Worm (Caenorhabditis elegans) whole organism, late embryonic: ENCODE data around the gene dnj-8.

ENCODE experiments used
- C08G9.2 ChIP-seq: sonication (generic microtip); optimal IDR thresholded peaks from 2 replicates; lab custom pipeline; 2016; ENCODE audit warnings: mild to moderate bottlenecking, missing genetic modification characterization, moderate library complexity, missing compliant biosample characterization
- ahr-1 ChIP-seq: sonication (generic microtip); optimal IDR thresholded peaks from 2 replicates; lab custom pipeline; 2016; ENCODE audit warnings: missing genetic modification characterization, missing compliant biosample characterization
- ceh-14 ChIP-seq: sonication (generic microtip); optimal IDR thresholded peaks from 2 replicates; lab custom pipeline; 2016; ENCODE audit warnings: missing genotype, missing genetic modification characterization, missing compliant biosample characterization
- ceh-18 ChIP-seq: sonication (generic microtip); optimal IDR thresholded peaks from 2 replicates; lab custom pipeline; 2016; ENCODE audit warnings: missing genetic modification characterization, missing compliant biosample characterization
- ceh-2 ChIP-seq: sonication (generic microtip); optimal IDR thresholded peaks from 2 replicates; lab custom pipeline; 2016; ENCODE audit warnings: missing genotype, missing genetic modification characterization, missing compliant biosample characterization
- ceh-22 ChIP-seq: sonication (generic microtip); optimal IDR thresholded peaks from 2 replicates; lab custom pipeline; 2017; ENCODE audit warnings: missing biosample characterization, missing genetic modification characterization
- ceh-24 ChIP-seq: sonication (generic microtip); optimal IDR thresholded peaks from 2 replicates; lab custom pipeline; 2016; ENCODE audit warnings: mild to moderate bottlenecking, missing genetic modification characterization, missing compliant biosample characterization
- ceh-30 ChIP-seq: fragments of 150-350 bp; optimal IDR thresholded peaks from 2 replicates; lab custom pipeline; 2014; ENCODE audit warnings: missing biosample characterization, missing genetic modification characterization
- ceh-34 ChIP-seq: sonication (generic microtip); optimal IDR thresholded peaks from 2 replicates; lab custom pipeline; 2016; ENCODE audit warnings: mild to moderate bottlenecking, missing genetic modification characterization, missing compliant biosample characterization
- ceh-45 ChIP-seq: fragments of 200-800 bp; sonication (Bioruptor generic); IDR thresholded peaks from 2 replicates; pipeline ENCODE4 v1.3.6; 2022; ENCODE audit warnings: missing genetic modification reagents, missing genetic modification characterization, missing compliant biosample characterization
- ceh-48 ChIP-seq: sonication (generic microtip); optimal IDR thresholded peaks from 2 replicates; lab custom pipeline; 2016; ENCODE audit warnings: missing genetic modification characterization, inconsistent platforms, missing compliant biosample characterization
- ceh-6 ChIP-seq: fragments of 200-800 bp; sonication (Bioruptor generic); optimal IDR thresholded peaks from 2 replicates; lab custom pipeline; 2018; ENCODE audit warnings: mild to moderate bottlenecking, missing genetic modification characterization, missing compliant biosample characterization
- dve-1 ChIP-seq: sonication (generic microtip); optimal IDR thresholded peaks from 2 replicates; lab custom pipeline; 2017; ENCODE audit warnings: antibody characterized with exemption, mild to moderate bottlenecking, missing genetic modification characterization, missing compliant biosample characterization
- elt-4 ChIP-seq: sonication (generic microtip); optimal IDR thresholded peaks from 2 replicates; lab custom pipeline; 2016; ENCODE audit warnings: missing genetic modification characterization, missing compliant biosample characterization
- ets-4 ChIP-seq: sonication (generic microtip); optimal IDR thresholded peaks from 2 replicates; lab custom pipeline; 2016; ENCODE audit warnings: missing genetic modification characterization, missing compliant biosample characterization
- fkh-6 ChIP-seq: sonication (generic microtip); optimal IDR thresholded peaks from 2 replicates; lab custom pipeline; 2016; ENCODE audit warnings: missing genetic modification characterization, missing compliant biosample characterization
- gmeb-2 ChIP-seq: sonication (generic microtip); optimal IDR thresholded peaks from 2 replicates; lab custom pipeline; 2016; ENCODE audit warnings: missing genetic modification characterization, inconsistent platforms, missing compliant biosample characterization
- hlh-30 ChIP-seq: sonication (generic microtip); optimal IDR thresholded peaks from 2 replicates; lab custom pipeline; 2017; ENCODE audit warnings: antibody characterized with exemption, missing genetic modification characterization, missing compliant biosample characterization; ENCODE audit not compliant: insufficient read depth
- hlh-8 ChIP-seq: sonication (generic microtip); optimal IDR thresholded peaks from 2 replicates; lab custom pipeline; 2016; ENCODE audit warnings: missing genotype, missing genetic modification characterization, missing compliant biosample characterization
- lim-6 ChIP-seq: sonication (generic microtip); optimal IDR thresholded peaks from 2 replicates; lab custom pipeline; 2016; ENCODE audit warnings: missing genetic modification characterization, missing compliant biosample characterization
- lin-11 ChIP-seq: fragments of 200-800 bp; sonication (Bioruptor generic); optimal IDR thresholded peaks from 2 replicates; lab custom pipeline; 2018; ENCODE audit warnings: mild to moderate bottlenecking, missing genetic modification characterization, missing compliant biosample characterization
- mec-3 ChIP-seq: sonication (generic microtip); optimal IDR thresholded peaks from 2 replicates; lab custom pipeline; 2016; ENCODE audit warnings: borderline replicate concordance, missing genetic modification characterization, missing compliant biosample characterization
- nfya-1 ChIP-seq: sonication (generic microtip); optimal IDR thresholded peaks from 2 replicates; lab custom pipeline; 2017; ENCODE audit warnings: missing genetic modification characterization, mild to moderate bottlenecking, missing compliant biosample characterization, antibody characterized with exemption, moderate library complexity
- odd-2 ChIP-seq: sonication (generic microtip); optimal IDR thresholded peaks from 2 replicates; lab custom pipeline; 2017; ENCODE audit warnings: antibody characterized with exemption, mild to moderate bottlenecking, missing genetic modification characterization, missing compliant biosample characterization
- pax-1 ChIP-seq: fragments of 150-350 bp; optimal IDR thresholded peaks from 2 replicates; lab custom pipeline; 2014; ENCODE audit warnings: missing biosample characterization, missing genetic modification characterization
- pha-4 ChIP-seq: fragments of 150-350 bp; optimal IDR thresholded peaks from 2 replicates; lab custom pipeline; 2018; ENCODE audit warnings: missing biosample characterization, missing genetic modification reagents, missing genetic modification characterization
- pqm-1 ChIP-seq: sonication (generic microtip); optimal IDR thresholded peaks from 2 replicates; lab custom pipeline; 2016; ENCODE audit warnings: missing genetic modification characterization, missing compliant biosample characterization
- ref-2 ChIP-seq: sonication (generic microtip); optimal IDR thresholded peaks from 2 replicates; lab custom pipeline; 2016; ENCODE audit warnings: missing genetic modification characterization, missing compliant biosample characterization
- sdc-2 ChIP-seq: sonication (generic microtip); optimal IDR thresholded peaks from 2 replicates; lab custom pipeline; 2016; ENCODE audit warnings: missing genotype, missing genetic modification characterization, missing compliant biosample characterization
- sox-2 ChIP-seq: fragments of 200-800 bp; sonication (Bioruptor generic); IDR thresholded peaks from 2 replicates; pipeline ENCODE4 v1.3.6; 2022; ENCODE audit warnings: missing genetic modification reagents, missing genetic modification characterization, missing compliant biosample characterization
- sox-4 ChIP-seq: sonication (generic microtip); optimal IDR thresholded peaks from 2 replicates; lab custom pipeline; 2017; ENCODE audit warnings: mild to moderate bottlenecking, missing genetic modification characterization, inconsistent platforms, missing compliant biosample characterization
- syd-9 ChIP-seq: sonication (generic microtip); optimal IDR thresholded peaks from 2 replicates; lab custom pipeline; 2016; ENCODE audit warnings: mild to moderate bottlenecking, missing genetic modification characterization, moderate library complexity, missing compliant biosample characterization
- tbx-2 ChIP-seq: sonication (generic microtip); optimal IDR thresholded peaks from 2 replicates; lab custom pipeline; 2016; ENCODE audit warnings: missing genetic modification characterization, missing compliant biosample characterization
- tbx-7 ChIP-seq: sonication (generic microtip); optimal IDR thresholded peaks from 2 replicates; lab custom pipeline; 2016; ENCODE audit warnings: missing genotype, missing genetic modification characterization, missing compliant biosample characterization
- ttx-3 ChIP-seq: sonication (generic microtip); optimal IDR thresholded peaks from 2 replicates; lab custom pipeline; 2016; ENCODE audit warnings: missing genetic modification reagents, missing genetic modification characterization, missing compliant biosample characterization
- unc-42 ChIP-seq: sonication (generic microtip); optimal IDR thresholded peaks from 2 replicates; lab custom pipeline; 2016; ENCODE audit warnings: missing genotype, missing genetic modification characterization, missing compliant biosample characterization
- zip-5 ChIP-seq: sonication (generic microtip); optimal IDR thresholded peaks from 2 replicates; lab custom pipeline; 2016; ENCODE audit warnings: missing genetic modification characterization, missing compliant biosample characterization

dnj-8 gene

DNA sequence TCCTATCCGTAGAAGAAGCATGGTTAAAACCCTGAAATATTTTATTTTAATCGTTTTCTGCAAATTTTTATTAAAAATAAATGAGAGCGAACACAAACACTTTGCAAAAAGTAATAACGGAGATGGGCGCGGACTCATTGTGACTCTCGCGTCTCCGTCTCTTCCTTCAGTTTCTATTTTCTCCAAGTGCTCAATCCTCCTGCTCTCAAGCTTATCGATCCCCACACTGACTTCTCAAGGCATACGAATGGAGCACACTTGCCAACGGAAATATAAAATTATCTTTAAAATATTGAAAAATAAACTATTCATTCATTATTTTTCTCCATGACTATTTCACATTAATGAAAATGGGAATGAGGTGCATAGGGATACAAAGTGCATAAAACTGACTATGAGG is at the start of gene dnj-8:
Gene dnj-8 (minus strand): TSS at position 31 of the 400 bp plus-strand sequence.
- TF ChIP-seq nfya-1 (tag; lab: Kevin White, UChicago) (peak; percentile 41), C08G9.2 (tag; lab: Kevin White, UChicago) (no peak), ceh-48 (peak; percentile 65), sdc-2 (tag; lab: Kevin White, UChicago) (no peak)

DNA sequence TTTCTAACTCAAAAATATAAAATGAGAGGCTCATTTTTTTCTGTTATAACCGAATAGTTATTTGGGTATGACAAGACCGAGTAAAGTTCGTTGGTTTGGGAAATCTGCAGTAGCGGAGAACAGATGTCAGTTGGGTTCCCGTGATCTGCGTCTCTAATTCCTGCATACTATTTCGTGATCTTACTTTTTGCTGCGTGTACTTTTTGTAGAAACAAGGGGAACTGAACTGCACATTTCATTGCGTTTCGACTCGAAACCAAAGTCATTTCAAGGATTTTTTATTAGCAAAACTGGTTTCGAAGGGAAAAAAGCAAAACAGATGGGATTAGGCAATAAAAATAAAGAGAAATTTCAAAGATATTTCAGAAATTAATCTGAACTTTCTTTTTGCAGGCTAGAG is 49.0 kb upstream of the dnj-8 start:
- TF ChIP-seq ceh-6 (GFP tag; lab: Kevin White, UChicago) (no peak), sox-4 (no peak), ahr-1 (tag; lab: Kevin White, UChicago) (no peak), ceh-45 (GFP tag; lab: Robert Waterston, UW) (no peak), sox-2 (GFP tag; lab: Robert Waterston, UW) (no peak), pha-4 (tag; lab: Kevin White, UChicago) (no peak), lin-11 (no peak), gmeb-2 (no peak), nfya-1 (tag; lab: Kevin White, UChicago) (no peak), ceh-30 (tag; lab: Kevin White, UChicago) (no peak), ets-4 (no peak), ceh-14 (tag; lab: Kevin White, UChicago) (no peak)
- TF ChIP-seq, all 69 proteins: peak for 0

DNA sequence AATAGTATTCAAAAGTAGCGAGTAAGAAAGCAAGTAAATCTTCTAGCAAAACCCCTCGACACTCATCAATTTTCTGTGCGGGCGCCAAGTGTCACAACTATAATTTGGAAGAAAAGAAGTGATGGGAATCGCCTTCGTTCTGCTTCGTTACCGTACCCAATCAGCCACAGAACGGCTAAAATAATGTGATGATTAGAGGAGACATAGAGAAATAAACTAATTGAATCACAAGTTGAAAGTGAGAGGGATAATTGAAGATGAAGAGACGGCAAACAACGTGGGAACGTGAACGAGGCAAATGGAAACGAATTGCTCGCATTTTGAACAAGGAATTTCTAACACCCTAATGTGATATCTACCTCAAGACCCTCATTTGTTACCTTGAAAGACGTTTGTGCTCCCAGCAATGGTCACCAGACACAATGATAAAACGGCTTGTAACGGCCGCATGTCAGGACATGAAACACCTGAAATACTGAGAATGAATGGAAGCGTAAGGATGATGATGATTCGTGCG is 44.8 kb upstream of the dnj-8 start, which contains the start of gene T19D12.6:
Gene T19D12.6 (minus strand): TSS at position 467 of the 517 bp plus-strand sequence.
- no peak for TF ChIP-seq zip-5
- TF ChIP-seq ceh-14 (tag; lab: Kevin White, UChicago) = no peak
- TF ChIP-seq ttx-3 (tag; lab: Kevin White, UChicago) = no peak
- no peak for TF ChIP-seq lim-6
- no peak for TF ChIP-seq dve-1 (tag; lab: Kevin White, UChicago)
- no peak for TF ChIP-seq hlh-8 (tag; lab: Kevin White, UChicago)
- no peak for TF ChIP-seq syd-9
- no peak for TF ChIP-seq ceh-24 (tag; lab: Kevin White, UChicago)
- TF ChIP-seq nfya-1 (tag; lab: Kevin White, UChicago) = no peak
- no peak for TF ChIP-seq odd-2
- no peak for TF ChIP-seq fkh-6 (tag; lab: Kevin White, UChicago)
- TF ChIP-seq unc-42 = no peak
- TF ChIP-seq elt-4 = no peak
- no peak for TF ChIP-seq tbx-2 (tag; lab: Kevin White, UChicago)
- no peak for TF ChIP-seq pqm-1 (tag; lab: Kevin White, UChicago)
- no peak for TF ChIP-seq ceh-18 (tag; lab: Kevin White, UChicago)
- TF ChIP-seq pax-1 (tag; lab: Kevin White, UChicago) = no peak
- TF ChIP-seq ceh-34 = no peak
- TF ChIP-seq ahr-1 (tag; lab: Kevin White, UChicago) = no peak

DNA sequence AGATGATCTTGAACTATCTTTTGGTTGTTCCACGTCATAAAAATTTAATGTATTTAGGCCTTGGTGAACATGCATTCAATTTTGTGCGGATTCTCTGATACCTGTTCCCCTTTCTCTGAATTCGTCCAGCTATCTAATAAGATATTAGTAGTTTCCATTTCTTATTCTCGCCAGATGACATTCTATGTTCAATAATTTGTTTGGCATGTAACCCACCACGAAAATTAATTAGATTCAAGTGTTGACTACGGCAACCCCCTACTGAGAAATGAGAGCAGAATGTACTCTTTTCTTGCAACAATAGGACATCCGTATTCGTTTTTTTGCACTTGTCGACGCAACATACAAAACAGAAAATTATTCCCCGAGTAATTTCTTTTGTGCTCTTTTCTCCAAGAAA is 44.3 kb upstream of the dnj-8 start:
- peak; percentile 67 for TF ChIP-seq unc-42
- no peak for TF ChIP-seq ceh-22 (tag; lab: Kevin White, UChicago)

DNA sequence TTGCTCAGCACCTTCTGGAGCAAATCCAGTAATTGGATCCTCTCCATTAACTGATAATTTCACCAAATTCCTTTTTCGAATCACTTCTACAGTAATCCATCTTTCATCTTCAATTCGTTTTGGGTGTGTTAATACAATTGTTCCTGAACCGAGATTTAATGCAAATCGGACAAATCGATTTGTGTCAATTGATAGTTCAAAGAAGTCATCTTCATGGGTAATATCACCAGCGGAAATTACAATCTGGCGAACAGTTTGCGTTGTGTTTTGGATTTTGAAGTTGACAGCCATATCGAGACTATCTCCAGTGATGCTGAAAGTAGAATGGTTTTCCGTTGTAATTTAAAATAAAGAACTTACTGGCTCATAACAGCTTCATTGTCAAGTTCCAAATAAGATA is 40.0 kb upstream of the dnj-8 start:
- no peak for TF ChIP-seq ceh-2 (tag; lab: Kevin White, UChicago)

DNA sequence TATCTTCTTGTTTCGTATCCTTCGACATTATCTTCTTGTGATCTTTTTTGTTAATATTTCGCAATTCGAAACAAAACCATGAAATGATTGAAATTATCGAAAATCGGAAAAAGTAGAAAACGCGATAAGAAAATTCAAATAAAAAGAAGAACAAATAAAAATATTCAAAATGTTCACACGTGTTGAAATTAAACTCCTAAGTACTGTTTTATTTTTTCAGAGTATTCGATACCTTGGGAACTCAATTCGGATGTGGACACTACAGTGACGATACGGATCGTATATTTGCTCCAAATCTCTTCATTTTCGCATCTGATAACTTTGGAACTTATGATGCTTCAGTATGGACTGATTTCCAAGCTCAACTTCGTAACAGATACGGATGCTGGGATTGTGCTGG is 38.3 kb upstream of the dnj-8 start, which contains the start of gene T19D12.5:
Gene T19D12.5 (minus strand): TSS at position 101 of the 400 bp plus-strand sequence.
- no peak for TF ChIP-seq ceh-45 (GFP tag; lab: Robert Waterston, UW)
- TF ChIP-seq ets-4 = no peak
- no peak for TF ChIP-seq ahr-1 (tag; lab: Kevin White, UChicago)
- TF ChIP-seq hlh-30 (tag; lab: Kevin White, UChicago) = no peak
- no peak for TF ChIP-seq lin-11
- TF ChIP-seq tbx-7 = no peak
- TF ChIP-seq ref-2 = no peak
- TF ChIP-seq tbx-2 (tag; lab: Kevin White, UChicago) = no peak
- TF ChIP-seq ceh-30 (tag; lab: Kevin White, UChicago) = no peak
- no peak for TF ChIP-seq mec-3
- no peak for TF ChIP-seq gmeb-2
